Worm (Caenorhabditis elegans): Measurements from ENCODE around the gene swp-1.

Gene swp-1

ce11 chrIII:5732925-5733324 lies 27.6 kb upstream of the swp-1 start, which contains the start of gene B0244.17:
Gene B0244.17, plus strand, starts transcription at chrIII:5733225.
- TF ChIP-seq zip-5 (tag; optimal IDR thresholded peaks at IDR 0.05) (no peak), elt-2 (tag; optimal IDR thresholded peaks at IDR 0.05) (peak; percentile 30)

- TF ChIP-seq elt-2 (tag; optimal IDR thresholded peaks at IDR 0.05): peak; percentile 65
- TF ChIP-seq fkh-6 (tag; optimal IDR thresholded peaks at IDR 0.05): no peak
Observed at ce11 chrIII:5730980-5731636, 25.8 kb upstream of the swp-1 start, which contains the start of the genes B0244.9 and B0244.7. Gene B0244.9, minus strand, starts transcription at chrIII:5731030. Gene B0244.7, plus strand, starts transcription at chrIII:5731501.

- TF ChIP-seq tbx-2 (tag; optimal IDR thresholded peaks at IDR 0.05) (no peak), madf-2 (tag; optimal IDR thresholded peaks at IDR 0.05) (no peak)
Observed at ce11 chrIII:5730041-5730440, 24.7 kb upstream of the swp-1 start.

ce11 chrIII:5729367-5729766 lies 24.0 kb upstream of the swp-1 start:
- TF ChIP-seq ahr-1 (tag; optimal IDR thresholded peaks at IDR 0.05): no peak
- TF ChIP-seq ceh-34 (tag; optimal IDR thresholded peaks at IDR 0.05): no peak
- TF ChIP-seq ceh-6 (GFP tag; optimal IDR thresholded peaks at IDR 0.05): no peak
- no peak for TF ChIP-seq unc-3 (GFP tag; conservative IDR thresholded peaks at IDR 0.05)
- no peak for TF ChIP-seq unc-3 (tag; optimal IDR thresholded peaks at IDR 0.05)
- no peak for TF ChIP-seq ceh-31 (tag; optimal IDR thresholded peaks at IDR 0.05)
- no peak for TF ChIP-seq ttx-3 (tag; optimal IDR thresholded peaks at IDR 0.05)
- no peak for TF ChIP-seq ceh-48 (tag; optimal IDR thresholded peaks at IDR 0.05)
- TF ChIP-seq dmd-4 (tag; optimal IDR thresholded peaks at IDR 0.05; ENCODE audit: borderline replicate concordance): no peak
- no peak for TF ChIP-seq fkh-6 (tag; optimal IDR thresholded peaks at IDR 0.05)
- TF ChIP-seq unc-55 (GFP tag; optimal IDR thresholded peaks at IDR 0.05): no peak
- no peak for TF ChIP-seq ceh-9 (tag; optimal IDR thresholded peaks at IDR 0.05)
- no peak for TF ChIP-seq hlh-15 (tag; optimal IDR thresholded peaks at IDR 0.05)
- TF ChIP-seq pqm-1 (tag; optimal IDR thresholded peaks at IDR 0.05): no peak
- TF ChIP-seq pha-2 (tag; optimal IDR thresholded peaks at IDR 0.05): no peak
- no peak for TF ChIP-seq elt-4 (tag; optimal IDR thresholded peaks at IDR 0.05)

ce11 chrIII:5727827-5728226 lies 22.5 kb upstream of the swp-1 start, which contains the start of gene egg-1:
Gene egg-1, plus strand, starts transcription at chrIII:5728180.
- TF ChIP-seq T23F11.4 (GFP tag; optimal IDR thresholded peaks at IDR 0.05) (no peak), zip-5 (tag; optimal IDR thresholded peaks at IDR 0.05) (no peak), ceh-22 (tag; optimal IDR thresholded peaks at IDR 0.05) (no peak), npax-4 (tag; optimal IDR thresholded peaks at IDR 0.05) (no peak), dve-1 (tag; optimal IDR thresholded peaks at IDR 0.05) (no peak), hlh-8 (tag; optimal IDR thresholded peaks at IDR 0.05) (no peak), ztf-16 (tag; optimal IDR thresholded peaks at IDR 0.05) (no peak), ceh-9 (tag; optimal IDR thresholded peaks at IDR 0.05) (no peak), unc-86 (tag; optimal IDR thresholded peaks at IDR 0.05) (no peak)

- TF ChIP-seq pax-1 (tag; optimal IDR thresholded peaks at IDR 0.05): no peak
- no peak for TF ChIP-seq dmd-4 (tag; optimal IDR thresholded peaks at IDR 0.05; ENCODE audit: borderline replicate concordance)
- TF ChIP-seq fkh-10 (GFP tag; optimal IDR thresholded peaks at IDR 0.05): no peak
- no peak for TF ChIP-seq ceh-24 (tag; optimal IDR thresholded peaks at IDR 0.05)
- no peak for TF ChIP-seq rnt-1 (tag; optimal IDR thresholded peaks at IDR 0.05)
- TF ChIP-seq C08G9.2 (tag; optimal IDR thresholded peaks at IDR 0.05): no peak
- TF ChIP-seq sdc-2 (tag; optimal IDR thresholded peaks at IDR 0.05): no peak
- no peak for TF ChIP-seq unc-86 (tag; optimal IDR thresholded peaks at IDR 0.05)
- no peak for TF ChIP-seq ceh-6 (GFP tag; optimal IDR thresholded peaks at IDR 0.05)
- no peak for TF ChIP-seq lin-11 (tag; optimal IDR thresholded peaks at IDR 0.05)
Observed at ce11 chrIII:5722550-5722949, 17.2 kb upstream of the swp-1 start, which contains the start of gene wrm-1. Gene wrm-1, plus strand, starts transcription at chrIII:5722850.

Measured in whole organism, late embryonic.